Fruit fly (Drosophila melanogaster): ENCODE data around the gene CG14050.

CG14050 gene

dm6 chrX:2318369-2318768 is 7.6 kb downstream of the CG14050 start (continued):
- TF ChIP-seq nerfin-2 (GFP tag; IDR thresholded peaks at IDR 0.05; ENCODE audit: partially characterized antibody) (no peak), HLH3B (GFP tag; IDR thresholded peaks at IDR 0.05) (peak; percentile 57), CG8281 (tag; optimal IDR thresholded peaks at IDR 0.05) (no peak), cas (GFP tag; IDR thresholded peaks at IDR 0.05) (no peak), CG6654 (GFP tag; optimal IDR thresholded peaks at IDR 0.05) (no peak), yki (optimal IDR thresholded peaks at IDR 0.05) (no peak), Ets97D (GFP tag; optimal IDR thresholded peaks at IDR 0.05) (no peak), B-H2 (GFP tag; optimal IDR thresholded peaks at IDR 0.05) (no peak), CG7745 (tag; optimal IDR thresholded peaks at IDR 0.05) (no peak), tx (GFP tag; optimal IDR thresholded peaks at IDR 0.05) (no peak), tin (GFP tag; optimal IDR thresholded peaks at IDR 0.05) (peak; percentile 17), mirr (GFP tag; optimal IDR thresholded peaks at IDR 0.05) (no peak), NfI (GFP tag; optimal IDR thresholded peaks at IDR 0.05) (no peak), CG11085 (GFP tag; IDR thresholded peaks at IDR 0.05) (peak; percentile 32; the same call in 1 of the 2 replicates), sima (GFP tag; optimal IDR thresholded peaks at IDR 0.05) (no peak), CG8388 (GFP tag; optimal IDR thresholded peaks at IDR 0.05) (peak; percentile 45), wek (GFP tag; optimal IDR thresholded peaks at IDR 0.05) (no peak), Sox100B (GFP tag; optimal IDR thresholded peaks at IDR 0.05) (no peak), CHES-1-like (GFP tag; optimal IDR thresholded peaks at IDR 0.05) (no peak), Camta (GFP tag; optimal IDR thresholded peaks at IDR 0.05) (peak; percentile 56), CG17912 (GFP tag; optimal IDR thresholded peaks at IDR 0.05) (no peak), wdn (GFP tag; IDR thresholded peaks at IDR 0.05) (no peak), salm (tag; optimal IDR thresholded peaks at IDR 0.05) (no peak), CG13287 (GFP tag; IDR thresholded peaks at IDR 0.05; ENCODE audit: partially characterized antibody) (no peak), CG2199 (GFP tag; IDR thresholded peaks at IDR 0.05) (peak; percentile 49; the same call in 1 of the 3 replicates), row (GFP tag; IDR thresholded peaks at IDR 0.05) (peak; percentile 89), CG15601 (tag; optimal IDR thresholded peaks at IDR 0.05) (peak; percentile 43), Max (GFP tag; optimal IDR thresholded peaks at IDR 0.05) (no peak), crc (GFP tag; optimal IDR thresholded peaks at IDR 0.05) (no peak), CG4707 (GFP tag; optimal IDR thresholded peaks at IDR 0.05) (no peak), Tbp (GFP tag; optimal IDR thresholded peaks at IDR 0.05) (no peak), peb (GFP tag; IDR thresholded peaks at IDR 0.05) (peak; percentile 79), gcm (GFP tag; optimal IDR thresholded peaks at IDR 0.05) (no peak), CG17612 (GFP tag; IDR thresholded peaks at IDR 0.05) (no peak), CG11398 (GFP tag; optimal IDR thresholded peaks at IDR 0.05) (no peak), CG12236 (GFP tag; optimal IDR thresholded peaks at IDR 0.05) (no peak), Elba2 (GFP tag; optimal IDR thresholded peaks at IDR 0.05) (no peak), CG12155 (GFP tag; optimal IDR thresholded peaks at IDR 0.05) (no peak), crp (GFP tag; optimal IDR thresholded peaks at IDR 0.05) (no peak), jumu (GFP tag; optimal IDR thresholded peaks at IDR 0.05) (peak; percentile 76), CG9437 (GFP tag; optimal IDR thresholded peaks at IDR 0.05) (no peak), CG5953 (GFP tag; IDR thresholded peaks at IDR 0.05) (peak; percentile 72), CG12104 (GFP tag; optimal IDR thresholded peaks at IDR 0.05) (no peak), fru (optimal IDR thresholded peaks at IDR 0.05) (no peak), ranshi (GFP tag; IDR thresholded peaks at IDR 0.05) (peak; percentile 63; the same call in 1 of the 2 replicates), psq (GFP tag; optimal IDR thresholded peaks at IDR 0.05) (no peak), CG7786 (GFP tag; optimal IDR thresholded peaks at IDR 0.05) (peak; percentile 27), Lim3 (GFP tag; IDR thresholded peaks at IDR 0.05) (no peak), toy (GFP tag; IDR thresholded peaks at IDR 0.05) (no peak), CG14860 (GFP tag; IDR thresholded peaks at IDR 0.05; ENCODE audit: partially characterized antibody) (no peak), CG12219 (GFP tag; optimal IDR thresholded peaks at IDR 0.05) (peak; percentile 40), dm (GFP tag; optimal IDR thresholded peaks at IDR 0.05) (no peak), twi (tag; optimal IDR thresholded peaks at IDR 0.05) (no peak)
